Fruit fly (Drosophila melanogaster) whole organism, prepupa: Measurements from ENCODE around the gene CG13074.

Experiments
- CG11294 ChIP-seq: fragments of 200-800 bp; sonication (Bioruptor generic); IDR thresholded peaks from 2 replicates; pipeline ENCODE4 v1.3.6; 2022; ENCODE audit warnings: missing biosample characterization, missing genetic modification characterization
- CG11762 ChIP-seq: fragments of 200-800 bp; sonication (Bioruptor generic); optimal IDR thresholded peaks from 3 replicates; lab custom pipeline; 2016; ENCODE audit warnings: missing biosample characterization, missing genetic modification characterization; ENCODE audit not compliant: insufficient read depth
- CG15336 ChIP-seq: fragments of 200-800 bp; sonication (Bioruptor generic); IDR thresholded peaks from 2 replicates; pipeline ENCODE4 v1.3.6; 2022; ENCODE audit warnings: missing biosample characterization, missing genetic modification characterization
- CG1621 ChIP-seq: fragments of 200-800 bp; sonication (Bioruptor generic); optimal IDR thresholded peaks from 3 replicates; lab custom pipeline; 2018; ENCODE audit warnings: missing biosample characterization, mild to moderate bottlenecking, missing genetic modification characterization
- CG16779 ChIP-seq: fragments of 200-800 bp; sonication (Bioruptor generic); optimal IDR thresholded peaks from 3 replicates; lab custom pipeline; 2017; ENCODE audit warnings: missing biosample characterization, mild to moderate bottlenecking, missing genetic modification characterization
- CG31627 ChIP-seq: fragments of 200-800 bp; sonication (Bioruptor generic); optimal IDR thresholded peaks from 3 replicates; lab custom pipeline; 2016; ENCODE audit warnings: missing biosample characterization, missing genetic modification characterization
- CG32006 ChIP-seq: fragments of 200-800 bp; sonication (Bioruptor generic); optimal IDR thresholded peaks from 3 replicates; lab custom pipeline; 2017; ENCODE audit warnings: missing biosample characterization, mild to moderate bottlenecking, missing genetic modification characterization
- CG3919 ChIP-seq: fragments of 200-800 bp; sonication (Bioruptor generic); optimal IDR thresholded peaks from 3 replicates; lab custom pipeline; 2016; ENCODE audit warnings: missing biosample characterization, missing genetic modification characterization
- CG4318 ChIP-seq: fragments of 200-800 bp; sonication (Bioruptor generic); optimal IDR thresholded peaks from 3 replicates; lab custom pipeline; 2017; ENCODE audit warnings: missing biosample characterization, mild to moderate bottlenecking, missing genetic modification characterization
- CG6163 ChIP-seq: fragments of 200-800 bp; sonication (Bioruptor generic); IDR thresholded peaks from 3 replicates; pipeline ENCODE4 v1.3.6; 2022; ENCODE audit warnings: missing biosample characterization, missing genetic modification characterization
- CG6276 ChIP-seq: fragments of 200-800 bp; sonication (Bioruptor generic); optimal IDR thresholded peaks from 2 replicates; lab custom pipeline; 2017; ENCODE audit warnings: missing biosample characterization, mild to moderate bottlenecking, missing genetic modification characterization
- CG6792 ChIP-seq: fragments of 200-800 bp; sonication (Bioruptor generic); optimal IDR thresholded peaks from 3 replicates; lab custom pipeline; 2016; ENCODE audit warnings: missing biosample characterization, missing genetic modification characterization
- CG6808 ChIP-seq: fragments of 200-800 bp; sonication (Bioruptor generic); optimal IDR thresholded peaks from 3 replicates; lab custom pipeline; 2017; ENCODE audit warnings: missing biosample characterization, missing genetic modification characterization, mild to moderate bottlenecking, moderate library complexity, missing genetic modification reagents
- CG6854 ChIP-seq: fragments of 200-800 bp; sonication (Bioruptor generic); optimal IDR thresholded peaks from 2 replicates; lab custom pipeline; 2017; ENCODE audit warnings: missing biosample characterization, mild to moderate bottlenecking, missing genetic modification characterization
- CG8119 ChIP-seq: fragments of 200-800 bp; sonication (Bioruptor generic); IDR thresholded peaks from 3 replicates; pipeline ENCODE4 v1.3.6; 2022; ENCODE audit warnings: missing biosample characterization, missing genetic modification characterization
- CG8319 ChIP-seq: fragments of 200-800 bp; sonication (Bioruptor generic); optimal IDR thresholded peaks from 3 replicates; lab custom pipeline; 2016; ENCODE audit warnings: missing biosample characterization, missing genetic modification characterization
- CG9139 ChIP-seq: fragments of 200-800 bp; sonication (Bioruptor generic); optimal IDR thresholded peaks from 3 replicates; lab custom pipeline; 2017; ENCODE audit warnings: missing biosample characterization, mild to moderate bottlenecking, missing genetic modification characterization
- Eip75B ChIP-seq: fragments of 200-800 bp; sonication (Bioruptor generic); optimal IDR thresholded peaks from 3 replicates; lab custom pipeline; 2016; ENCODE audit warnings: missing biosample characterization, missing genetic modification characterization
- Eip78C ChIP-seq: fragments of 200-800 bp; sonication (Bioruptor generic); peaks from one replicate; lab custom pipeline; 2016; ENCODE audit warnings: missing biosample characterization, missing genetic modification characterization
- Eip93F ChIP-seq: fragments of 200-800 bp; sonication (Bioruptor generic); optimal IDR thresholded peaks from 2 replicates; lab custom pipeline; 2016; ENCODE audit warnings: missing biosample characterization, mild to moderate bottlenecking, missing genetic modification characterization
- Ets96B ChIP-seq: fragments of 200-800 bp; optimal IDR thresholded peaks from 2 replicates; lab custom pipeline; 2019; ENCODE audit warnings: missing biosample characterization, mild to moderate bottlenecking, missing genetic modification characterization, moderate library complexity
- Gug ChIP-seq: fragments of 200-800 bp; sonication (Bioruptor generic); IDR thresholded peaks from 2 replicates; pipeline ENCODE4 v1.3.6; 2022; ENCODE audit warnings: missing biosample characterization, missing genetic modification characterization
- Hr39 ChIP-seq: fragments of 200-800 bp; sonication (Bioruptor generic); optimal IDR thresholded peaks from 2 replicates; lab custom pipeline; 2016; ENCODE audit warnings: missing biosample characterization, missing genetic modification characterization
- Lpt ChIP-seq: fragments of 200-800 bp; sonication (Bioruptor generic); optimal IDR thresholded peaks from 3 replicates; lab custom pipeline; 2016; ENCODE audit warnings: missing biosample characterization, missing genetic modification characterization
- Met ChIP-seq: fragments of 200-800 bp; sonication (Bioruptor generic); optimal IDR thresholded peaks from 3 replicates; lab custom pipeline; 2016; ENCODE audit warnings: missing biosample characterization, missing genetic modification characterization
- OdsH ChIP-seq: fragments of 200-800 bp; sonication (Bioruptor generic); optimal IDR thresholded peaks from 3 replicates; lab custom pipeline; 2016; ENCODE audit warnings: missing biosample characterization, missing genetic modification characterization
- Sox102F ChIP-seq: fragments of 200-800 bp; sonication (Bioruptor generic); optimal IDR thresholded peaks from 2 replicates; lab custom pipeline; 2016; ENCODE audit warnings: missing biosample characterization, mild to moderate bottlenecking, missing genetic modification characterization
- achi ChIP-seq: fragments of 200-800 bp; sonication (Bioruptor generic); optimal IDR thresholded peaks from 3 replicates; lab custom pipeline; 2016; ENCODE audit warnings: missing biosample characterization, missing genetic modification characterization
- cyc ChIP-seq: fragments of 200-800 bp; sonication (Bioruptor generic); optimal IDR thresholded peaks from 3 replicates; lab custom pipeline; 2016; ENCODE audit warnings: missing biosample characterization, missing genetic modification characterization
- dac ChIP-seq: fragments of 200-800 bp; sonication (Bioruptor generic); optimal IDR thresholded peaks from 2 replicates; lab custom pipeline; 2017; ENCODE audit warnings: missing biosample characterization, mild to moderate bottlenecking, missing genetic modification characterization
- dsx ChIP-seq: fragments of 200-800 bp; optimal IDR thresholded peaks from 3 replicates; lab custom pipeline; 2019; ENCODE audit warnings: missing biosample characterization, mild to moderate bottlenecking, missing genetic modification characterization, moderate library complexity; ENCODE audit not compliant: poor library complexity, severe bottlenecking
- eg ChIP-seq: fragments of 200-800 bp; sonication (Bioruptor generic); IDR thresholded peaks from 3 replicates; pipeline ENCODE4 v1.3.6; 2022; ENCODE audit warnings: missing biosample characterization, missing genetic modification characterization
- esn ChIP-seq: fragments of 200-800 bp; sonication (Bioruptor generic); optimal IDR thresholded peaks from 2 replicates; lab custom pipeline; 2016; ENCODE audit warnings: missing biosample characterization, mild to moderate bottlenecking, missing genetic modification characterization, moderate library complexity
- lz ChIP-seq: fragments of 200-800 bp; sonication (Bioruptor generic); optimal IDR thresholded peaks from 3 replicates; lab custom pipeline; 2016; ENCODE audit warnings: missing biosample characterization, missing genetic modification characterization
- net ChIP-seq: fragments of 200-800 bp; sonication (Bioruptor generic); optimal IDR thresholded peaks from 3 replicates; lab custom pipeline; 2016; ENCODE audit warnings: missing biosample characterization, missing genetic modification characterization
- salr ChIP-seq, 2 experiments: fragments of 200-800 bp; sonication (Bioruptor generic); optimal IDR thresholded peaks; 3 replicates each; lab custom pipeline; 2016 to 2018; ENCODE audit warnings: missing biosample characterization in 2 of 2, missing genetic modification characterization in 2 of 2, mild to moderate bottlenecking in 1 of 2
- ss ChIP-seq, 2 experiments: fragments of 200-800 bp; sonication (Bioruptor generic); optimal IDR thresholded peaks; 2 replicates in 1 of 2; 3 replicates in 1 of 2; lab custom pipeline; 2017 to 2018; ENCODE audit warnings: mild to moderate bottlenecking in 2 of 2, missing biosample characterization in 2 of 2, missing genetic modification characterization in 2 of 2, moderate library complexity in 1 of 2
- svp ChIP-seq: fragments of 200-800 bp; sonication (Bioruptor generic); peaks from one replicate; lab custom pipeline; 2016; ENCODE audit warnings: missing biosample characterization, missing genetic modification characterization
- topi ChIP-seq: fragments of 200-800 bp; sonication (Bioruptor generic); optimal IDR thresholded peaks from 3 replicates; lab custom pipeline; 2016; ENCODE audit warnings: missing biosample characterization, missing genetic modification characterization
- vri ChIP-seq: fragments of 200-800 bp; sonication (Bioruptor generic); optimal IDR thresholded peaks from 3 replicates; lab custom pipeline; 2016; ENCODE audit warnings: missing biosample characterization, mild to moderate bottlenecking, missing genetic modification characterization

The CG13074 gene

dm6 chr3L:16052145-16053025 lies 44.9 kb downstream of the CG13074 start (continued):
- TF ChIP-seq Sox102F (GFP tag; lab: Kevin White, UChicago) (peak; percentile 27), CG6276 (peak; percentile 2)

- TF ChIP-seq Hr39 (GFP tag; lab: Kevin White, UChicago), result peak; percentile 11
- TF ChIP-seq Eip78C (GFP tag; lab: Kevin White, UChicago), result peak; percentile 66
- no peak for TF ChIP-seq Eip75B (GFP tag; lab: Kevin White, UChicago)
- TF ChIP-seq CG15336 (GFP tag; lab: Robert Waterston, UW), result no peak
- TF ChIP-seq eg (GFP tag; lab: Robert Waterston, UW), result peak; percentile 41; the same call in 1 of the 3 replicates
- TF ChIP-seq CG8319, result no peak
- TF ChIP-seq OdsH, result no peak
- TF ChIP-seq svp (GFP tag; lab: Kevin White, UChicago), result peak; percentile 68
- TF ChIP-seq cyc, result peak; percentile 9
- peak; percentile 30 for TF ChIP-seq Met (GFP tag; lab: Kevin White, UChicago)
- TF ChIP-seq lz (GFP tag; lab: Kevin White, UChicago), result peak; percentile 1
- no peak for TF ChIP-seq Gug
- TF ChIP-seq CG8119 (GFP tag; lab: Robert Waterston, UW), result peak; percentile 14; the same call in 1 of the 3 replicates
- peak; percentile 4 for TF ChIP-seq CG31627 (GFP tag; lab: Kevin White, UChicago)
- TF ChIP-seq, all 60 proteins: peak for 9
Observed at dm6 chr3L:16051719-16052122, 45.6 kb downstream of the CG13074 start, which contains the start of gene Mbs. Mbs (plus strand) TSS chr3L:16051959.

dm6 chr3L:16050887-16051258 lies 46.4 kb downstream of the CG13074 start, which contains the start of gene Diap1:
Diap1 (minus strand) TSS chr3L:16051034.
- no peak for TF ChIP-seq Met (GFP tag; lab: Kevin White, UChicago)
- TF ChIP-seq CG1621 (tag; lab: Kevin White, UChicago), result no peak
- no peak for TF ChIP-seq topi (GFP tag; lab: Kevin White, UChicago)
- peak; percentile 5 for TF ChIP-seq achi (GFP tag; lab: Kevin White, UChicago)
- no peak for TF ChIP-seq esn (GFP tag; lab: Kevin White, UChicago)
- TF ChIP-seq, all 60 proteins: peak for 1

- TF ChIP-seq CG6792 (GFP tag; lab: Kevin White, UChicago) (no peak), CG6854 (peak; percentile 52), Ets96B (tag; lab: Kevin White, UChicago) (no peak), achi (GFP tag; lab: Kevin White, UChicago) (no peak), CG11762 (GFP tag; lab: Kevin White, UChicago) (no peak), Eip78C (GFP tag; lab: Kevin White, UChicago) (peak; percentile 81), CG8119 (GFP tag; lab: Robert Waterston, UW) (peak; percentile 72), ss (GFP tag; optimal IDR thresholded peaks at IDR 0.05; lab: Kevin White, UChicago) (peak; percentile 15 to 17), eg (GFP tag; lab: Robert Waterston, UW) (peak; percentile 89), CG4318 (GFP tag; lab: Kevin White, UChicago) (no peak), CG6163 (GFP tag; lab: Robert Waterston, UW) (peak; percentile 50), cyc (no peak), CG11294 (GFP tag; lab: Robert Waterston, UW) (no peak; the same call in 1 of the 2 replicates), salr (GFP tag; optimal IDR thresholded peaks at IDR 0.05; lab: Kevin White, UChicago) (no peak), lz (GFP tag; lab: Kevin White, UChicago) (no peak), CG3919 (GFP tag; lab: Kevin White, UChicago) (no peak), Met (GFP tag; lab: Kevin White, UChicago) (peak; percentile 21), CG6808 (GFP tag; lab: Kevin White, UChicago) (peak; percentile 28), net (GFP tag; lab: Kevin White, UChicago) (peak; percentile 25), dac (GFP tag; lab: Kevin White, UChicago) (no peak), Lpt (peak; percentile 68), CG15336 (GFP tag; lab: Robert Waterston, UW) (peak; percentile 67), CG9139 (GFP tag; lab: Kevin White, UChicago) (no peak), dsx (GFP tag; lab: Kevin White, UChicago) (no peak), CG32006 (GFP tag; lab: Kevin White, UChicago) (peak; percentile 52), CG6276 (peak; percentile 77), vri (GFP tag; lab: Kevin White, UChicago) (peak; percentile 86), Eip93F (GFP tag; lab: Kevin White, UChicago) (peak; percentile 75), CG16779 (tag; lab: Kevin White, UChicago) (peak; percentile 56)
Observed at dm6 chr3L:16049955-16050886, 47.1 kb downstream of the CG13074 start.
